Worm (Caenorhabditis elegans) whole organism, L4 larva: ENCODE data around the gene srx-20.

Experiments used
- D1046.2 ChIP-seq: fragments of 200-800 bp; sonication (Bioruptor generic); IDR thresholded peaks from 2 replicates; pipeline ENCODE4 v1.3.6; 2022; ENCODE audit warnings: missing genetic modification characterization, missing compliant biosample characterization
- F37D6.2 ChIP-seq: sonication (generic microtip); optimal IDR thresholded peaks from 2 replicates; lab custom pipeline; 2016; ENCODE audit warnings: mild to moderate bottlenecking, missing genetic modification characterization, missing compliant biosample characterization
- Y105C5A.15 ChIP-seq: fragments of 200-800 bp; sonication (Bioruptor generic); IDR thresholded peaks from 2 replicates; pipeline ENCODE4 v1.3.6; 2022; ENCODE audit warnings: missing genetic modification characterization, missing compliant biosample characterization
- ZK546.5 ChIP-seq, 2 experiments: sonication (generic microtip); optimal IDR thresholded peaks; 2 replicates each; lab custom pipeline; 2017; ENCODE audit warnings: missing biosample characterization in 2 of 2, missing genetic modification characterization in 2 of 2
- ceh-20 ChIP-seq: fragments of 200-800 bp; sonication (Bioruptor generic); IDR thresholded peaks from 2 replicates; pipeline ENCODE4 v1.3.6; 2022; ENCODE audit warnings: missing genetic modification reagents, missing genetic modification characterization, missing compliant biosample characterization
- ceh-62 ChIP-seq: sonication (generic microtip); optimal IDR thresholded peaks from 2 replicates; lab custom pipeline; 2017; ENCODE audit warnings: missing biosample characterization, missing genetic modification characterization
- ceh-82 ChIP-seq: sonication (generic microtip); optimal IDR thresholded peaks from 2 replicates; lab custom pipeline; 2017; ENCODE audit warnings: missing biosample characterization, missing genetic modification characterization
- ces-1 ChIP-seq: fragments of 150-350 bp; sonication (generic microtip); optimal IDR thresholded peaks from 4 replicates; lab custom pipeline; 2014; ENCODE audit warnings: missing biosample characterization, missing genetic modification reagents, missing genetic modification characterization
- cey-2 ChIP-seq: sonication (generic microtip); optimal IDR thresholded peaks from 3 replicates; lab custom pipeline; 2017; ENCODE audit warnings: missing genetic modification characterization, mild to moderate bottlenecking, missing compliant biosample characterization, antibody characterized with exemption, borderline replicate concordance; ENCODE audit not compliant: insufficient read depth
- ctbp-1 ChIP-seq: fragments of 200-800 bp; sonication (Bioruptor generic); IDR thresholded peaks from 2 replicates; pipeline ENCODE4 v1.3.6; 2022; ENCODE audit warnings: missing genetic modification reagents, missing genetic modification characterization, missing compliant biosample characterization
- daf-12 ChIP-seq: fragments of 150-350 bp; optimal IDR thresholded peaks from 2 replicates; lab custom pipeline; 2014; ENCODE audit warnings: missing biosample characterization, missing genetic modification reagents, missing genetic modification characterization
- daf-16 ChIP-seq, 3 experiments: sonication (generic microtip); optimal IDR thresholded peaks; 2 replicates each; lab custom pipeline; 2016 to 2017; ENCODE audit warnings: missing genetic modification characterization in 3 of 3, missing genetic modification reagents in 3 of 3, mild to moderate bottlenecking in 2 of 3, missing compliant biosample characterization in 2 of 3, missing biosample characterization in 1 of 3, moderate library complexity in 1 of 3
- daf-19 ChIP-seq: fragments of 200-800 bp; sonication (Bioruptor generic); conservative IDR thresholded peaks from 2 replicates; pipeline ENCODE4 v1.3.6; 2022; ENCODE audit warnings: missing genetic modification characterization, missing compliant biosample characterization
- daf-8 ChIP-seq: fragments of 200-800 bp; sonication (Bioruptor generic); IDR thresholded peaks from 2 replicates; pipeline ENCODE4 v1.3.6; 2022; ENCODE audit warnings: missing genetic modification characterization, missing compliant biosample characterization
- dmd-9 ChIP-seq: fragments of 200-800 bp; sonication (Bioruptor generic); IDR thresholded peaks from 2 replicates; pipeline ENCODE4 v1.3.6; 2022; ENCODE audit warnings: missing genetic modification reagents, missing genetic modification characterization, missing compliant biosample characterization
- dve-1 ChIP-seq: sonication (generic microtip); optimal IDR thresholded peaks from 2 replicates; lab custom pipeline; 2017; ENCODE audit warnings: antibody characterized with exemption, mild to moderate bottlenecking, missing genetic modification characterization, missing compliant biosample characterization; ENCODE audit not compliant: insufficient read depth
- egl-43 ChIP-seq: fragments of 200-800 bp; sonication (Bioruptor generic); IDR thresholded peaks from 2 replicates; pipeline ENCODE4 v1.3.6; 2022; ENCODE audit warnings: missing genetic modification reagents, missing genetic modification characterization, missing compliant biosample characterization
- fkh-10 ChIP-seq: fragments of 150-350 bp; optimal IDR thresholded peaks from 2 replicates; lab custom pipeline; 2014; ENCODE audit warnings: missing biosample characterization, missing genetic modification reagents, missing genetic modification characterization
- gei-8 ChIP-seq: fragments of 200-800 bp; sonication (Bioruptor generic); optimal IDR thresholded peaks from 2 replicates; lab custom pipeline; 2018; ENCODE audit warnings: mild to moderate bottlenecking, missing genetic modification characterization, missing compliant biosample characterization
- hlh-11 ChIP-seq: fragments of 200-800 bp; sonication (Bioruptor generic); optimal IDR thresholded peaks from 2 replicates; lab custom pipeline; 2018; ENCODE audit warnings: mild to moderate bottlenecking, missing genetic modification characterization, missing compliant biosample characterization
- hlh-30 ChIP-seq: sonication (generic microtip); optimal IDR thresholded peaks from 2 replicates; lab custom pipeline; 2017; ENCODE audit warnings: antibody characterized with exemption, mild to moderate bottlenecking, missing genetic modification characterization, missing compliant biosample characterization; ENCODE audit not compliant: insufficient read depth
- hmg-1.1 ChIP-seq: fragments of 200-800 bp; sonication (Bioruptor generic); IDR thresholded peaks from 2 replicates; pipeline ENCODE4 v1.3.6; 2022; ENCODE audit warnings: missing genetic modification reagents, missing genetic modification characterization, missing compliant biosample characterization
- jun-1 ChIP-seq: fragments of 150-350 bp; optimal IDR thresholded peaks from 2 replicates; lab custom pipeline; 2014; ENCODE audit warnings: missing biosample characterization, missing genetic modification reagents, missing genetic modification characterization
- lin-1 ChIP-seq: fragments of 200-800 bp; sonication (Bioruptor generic); IDR thresholded peaks from 2 replicates; pipeline ENCODE4 v1.3.6; 2022; ENCODE audit warnings: missing genetic modification reagents, missing genetic modification characterization, missing compliant biosample characterization
- lin-29 ChIP-seq: fragments of 200-800 bp; sonication (Bioruptor generic); IDR thresholded peaks from 2 replicates; pipeline ENCODE4 v1.3.6; 2022; ENCODE audit warnings: missing genetic modification reagents, missing genetic modification characterization, missing compliant biosample characterization
- lin-38 ChIP-seq: fragments of 200-800 bp; sonication (Bioruptor generic); IDR thresholded peaks from 2 replicates; pipeline ENCODE4 v1.3.6; 2022; ENCODE audit warnings: missing genetic modification reagents, missing genetic modification characterization, missing compliant biosample characterization
- lir-3 ChIP-seq: sonication (generic microtip); optimal IDR thresholded peaks from 2 replicates; lab custom pipeline; 2016; ENCODE audit warnings: mild to moderate bottlenecking, missing genetic modification characterization, missing compliant biosample characterization
- lsy-2 ChIP-seq, 2 experiments: fragments of 150-350 bp in 1 of 2; sonication (generic microtip) in 1 of 2; optimal IDR thresholded peaks; 2 replicates each; lab custom pipeline; 2014 to 2017; ENCODE audit warnings: missing biosample characterization in 2 of 2, missing genetic modification characterization in 2 of 2
- madf-5 ChIP-seq, 2 experiments: fragments of 200-800 bp; sonication (Bioruptor generic); IDR thresholded peaks; 2 replicates each; pipeline ENCODE4 v1.3.6; 2022; ENCODE audit warnings: missing compliant biosample characterization in 2 of 2, missing genetic modification characterization in 2 of 2
- mep-1 ChIP-seq: fragments of 150-350 bp; sonication (generic microtip); optimal IDR thresholded peaks from 3 replicates; lab custom pipeline; 2014; ENCODE audit warnings: missing biosample characterization, missing genetic modification characterization
- mes-2 ChIP-seq: sonication (generic microtip); optimal IDR thresholded peaks from 2 replicates; lab custom pipeline; 2016; ENCODE audit warnings: missing genotype, mild to moderate bottlenecking, missing genetic modification characterization, missing compliant biosample characterization; ENCODE audit not compliant: poor library complexity, severe bottlenecking
- mxl-2 ChIP-seq: fragments of 200-800 bp; sonication (Bioruptor generic); conservative IDR thresholded peaks from 2 replicates; pipeline ENCODE4 v1.3.6; 2022; ENCODE audit warnings: missing genetic modification reagents, missing genetic modification characterization, missing compliant biosample characterization
- nhr-10 ChIP-seq: fragments of 150-350 bp; optimal IDR thresholded peaks from 2 replicates; lab custom pipeline; 2014; ENCODE audit warnings: missing biosample characterization, missing genetic modification characterization
- nhr-11 ChIP-seq: fragments of 150-350 bp; optimal IDR thresholded peaks from 2 replicates; lab custom pipeline; 2014; ENCODE audit warnings: missing biosample characterization, missing genetic modification characterization
- nhr-28 ChIP-seq: fragments of 150-350 bp; optimal IDR thresholded peaks from 2 replicates; lab custom pipeline; 2014; ENCODE audit warnings: missing biosample characterization, missing genetic modification characterization
- nhr-41 ChIP-seq: fragments of 200-800 bp; sonication (Bioruptor generic); IDR thresholded peaks from 2 replicates; pipeline ENCODE4 v1.3.6; 2022; ENCODE audit warnings: missing genetic modification reagents, missing genetic modification characterization, missing compliant biosample characterization
- nhr-42 ChIP-seq: fragments of 200-800 bp; sonication (Bioruptor generic); IDR thresholded peaks from 2 replicates; pipeline ENCODE4 v1.3.6; 2022; ENCODE audit warnings: missing genetic modification characterization, missing compliant biosample characterization
- nhr-48 ChIP-seq: sonication (generic microtip); optimal IDR thresholded peaks from 2 replicates; lab custom pipeline; 2016; ENCODE audit warnings: mild to moderate bottlenecking, missing genetic modification characterization, missing compliant biosample characterization
- nhr-6 ChIP-seq: fragments of 150-350 bp; optimal IDR thresholded peaks from 2 replicates; lab custom pipeline; 2014; ENCODE audit warnings: missing biosample characterization, missing genetic modification characterization
- nhr-76 ChIP-seq: fragments of 150-350 bp; optimal IDR thresholded peaks from 2 replicates; lab custom pipeline; 2014; ENCODE audit warnings: missing biosample characterization, missing genetic modification characterization
- pha-4 ChIP-seq, 2 experiments: fragments of 150-350 bp in 1 of 2; fragments of 200-800 bp in 1 of 2; sonication (Bioruptor generic) in 1 of 2; IDR thresholded peaks in 1 of 2; optimal IDR thresholded peaks in 1 of 2; 2 replicates each; pipeline versions ENCODE4 v1.3.6 to Lab custom; 2014 to 2022; ENCODE audit warnings: missing genetic modification characterization in 2 of 2, missing genetic modification reagents in 2 of 2, missing biosample characterization in 1 of 2, missing compliant biosample characterization in 1 of 2
- php-3 ChIP-seq: fragments of 200-800 bp; sonication (Bioruptor generic); IDR thresholded peaks from 2 replicates; pipeline ENCODE4 v1.3.6; 2022; ENCODE audit warnings: missing genetic modification reagents, missing genetic modification characterization, missing compliant biosample characterization
- rbr-2 ChIP-seq: sonication (generic microtip); optimal IDR thresholded peaks from 2 replicates; lab custom pipeline; 2016; ENCODE audit warnings: missing genotype, missing genetic modification characterization, missing compliant biosample characterization
- set-16 ChIP-seq: fragments of 200-800 bp; sonication (Bioruptor generic); IDR thresholded peaks from 2 replicates; pipeline ENCODE4 v1.3.6; 2022; ENCODE audit warnings: missing genetic modification reagents, missing genetic modification characterization, missing compliant biosample characterization
- skn-1 ChIP-seq: fragments of 150-350 bp; optimal IDR thresholded peaks from 2 replicates; lab custom pipeline; 2014; ENCODE audit warnings: missing biosample characterization, missing genetic modification characterization
- snpc-4 ChIP-seq: fragments of 150-350 bp; optimal IDR thresholded peaks from 2 replicates; lab custom pipeline; 2014; ENCODE audit warnings: missing biosample characterization, missing genetic modification characterization
- zfp-2 ChIP-seq: sonication (generic microtip); optimal IDR thresholded peaks from 2 replicates; lab custom pipeline; 2016; ENCODE audit warnings: mild to moderate bottlenecking, missing genetic modification characterization, missing compliant biosample characterization
- ztf-11 ChIP-seq: fragments of 150-350 bp; optimal IDR thresholded peaks from 2 replicates; lab custom pipeline; 2014; ENCODE audit warnings: missing biosample characterization, missing genetic modification characterization
- ztf-7 ChIP-seq: fragments of 150-350 bp; optimal IDR thresholded peaks from 2 replicates; lab custom pipeline; 2014; ENCODE audit warnings: missing biosample characterization, missing genetic modification characterization

Gene srx-20

DNA sequence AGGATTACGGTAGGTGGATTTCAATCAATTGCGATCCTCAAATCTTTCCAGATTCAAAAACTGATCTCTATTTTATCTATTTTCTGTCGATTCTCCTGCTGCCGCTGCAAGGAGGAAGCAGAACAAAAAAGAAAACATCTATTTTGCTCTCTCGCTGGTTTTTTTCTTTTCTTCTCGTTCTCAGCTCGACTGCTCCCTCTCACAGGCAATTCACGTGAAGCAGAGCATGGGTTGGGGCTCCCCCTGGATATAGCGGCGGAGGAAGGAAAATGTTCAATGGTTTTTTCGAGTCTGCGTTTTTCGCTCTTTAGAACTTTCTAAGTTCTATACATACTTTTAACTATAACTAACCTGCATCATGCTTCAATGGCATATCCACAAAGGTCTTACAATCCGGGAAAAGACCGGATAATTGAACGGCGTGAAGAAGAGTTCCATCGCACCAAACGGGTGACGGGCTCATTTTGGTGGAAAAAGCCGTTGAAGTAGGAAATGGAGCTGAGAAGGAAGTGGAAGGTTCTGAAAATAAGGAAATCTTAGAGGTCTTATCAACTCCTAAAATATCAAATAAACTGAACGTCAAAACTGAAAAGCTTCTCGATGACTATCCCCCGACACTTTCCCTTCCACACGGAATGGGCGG, 11.1 kb downstream of the srx-20 start:
- no peak for TF ChIP-seq lin-1
- TF ChIP-seq cey-2 = no peak
- TF ChIP-seq nhr-28 (tag; lab: Kevin White, UChicago) = no peak
- TF ChIP-seq rbr-2 = peak; percentile 31
- no peak for TF ChIP-seq nhr-42 (GFP tag; lab: Robert Waterston, UW)
- TF ChIP-seq lin-29 (GFP tag; lab: Robert Waterston, UW) = no peak
- TF ChIP-seq set-16 = no peak
- TF ChIP-seq fkh-10 (GFP tag; lab: Kevin White, UChicago) = peak; percentile 55
- TF ChIP-seq ces-1 (GFP tag; lab: Kevin White, UChicago) = no peak
- TF ChIP-seq ZK546.5 (tag; optimal IDR thresholded peaks at IDR 0.05; lab: Kevin White, UChicago) = no peak
- TF ChIP-seq dmd-9 = no peak
- TF ChIP-seq daf-16 (GFP tag; optimal IDR thresholded peaks at IDR 0.05; lab: Kevin White, UChicago) = peak in 1 of 2 experiments; percentile 66
- TF ChIP-seq daf-16 (tag; optimal IDR thresholded peaks at IDR 0.05; lab: Kevin White, UChicago) = no peak
- no peak for TF ChIP-seq D1046.2
- no peak for TF ChIP-seq mep-1
- no peak for TF ChIP-seq skn-1 (tag; lab: Kevin White, UChicago)
- no peak for TF ChIP-seq php-3
- no peak for TF ChIP-seq ztf-7 (tag; lab: Kevin White, UChicago)
- TF ChIP-seq lir-3 (tag; lab: Kevin White, UChicago) = no peak
- no peak for TF ChIP-seq nhr-41 (GFP tag; lab: Robert Waterston, UW)
- no peak for TF ChIP-seq ceh-62 (tag; lab: Kevin White, UChicago)
- TF ChIP-seq ceh-82 (tag; lab: Kevin White, UChicago) = no peak
- TF ChIP-seq zfp-2 (tag; lab: Kevin White, UChicago) = no peak
- no peak for TF ChIP-seq dve-1
- TF ChIP-seq pha-4 (GFP tag; IDR thresholded peaks at IDR 0.05; lab: Robert Waterston, UW) = 0 out of 2 replicates have a peak, but pooled peaks have one; percentile 44
- peak; percentile 11 for TF ChIP-seq pha-4 (tag; optimal IDR thresholded peaks at IDR 0.05; lab: Kevin White, UChicago)
- TF ChIP-seq nhr-11 (tag; lab: Kevin White, UChicago) = peak; percentile 84
- peak; percentile 79 for TF ChIP-seq hlh-11
- no peak for TF ChIP-seq nhr-76 (tag; lab: Kevin White, UChicago)
- TF ChIP-seq mxl-2 (GFP tag; lab: Robert Waterston, UW) = peak; percentile 100
- no peak for TF ChIP-seq daf-8
- no peak for TF ChIP-seq snpc-4 (tag; lab: Kevin White, UChicago)
- no peak for TF ChIP-seq lin-38
- peak; percentile 85 for TF ChIP-seq nhr-48
- TF ChIP-seq jun-1 (tag; lab: Kevin White, UChicago) = no peak
- TF ChIP-seq egl-43 (GFP tag; lab: Robert Waterston, UW) = no peak
- no peak for TF ChIP-seq Y105C5A.15 (GFP tag; lab: Robert Waterston, UW)
- no peak for TF ChIP-seq nhr-6
- peak; percentile 72 for TF ChIP-seq hlh-30 (tag; lab: Kevin White, UChicago)
- no peak for TF ChIP-seq ztf-11 (tag; lab: Kevin White, UChicago)
- TF ChIP-seq nhr-10 (tag; lab: Kevin White, UChicago) = no peak
- TF ChIP-seq hmg-1.1 (GFP tag; lab: Robert Waterston, UW) = 0 out of 2 replicates have a peak, but pooled peaks have one; percentile 35
- TF ChIP-seq F37D6.2 = peak; percentile 24
- TF ChIP-seq lsy-2 (tag; optimal IDR thresholded peaks at IDR 0.05; lab: Kevin White, UChicago) = peak in 1 of 2 experiments; percentile 75
- TF ChIP-seq daf-19 (GFP tag; lab: Robert Waterston, UW) = no peak
- no peak for TF ChIP-seq madf-5 (GFP tag; IDR thresholded peaks at IDR 0.05; lab: Robert Waterston, UW)
- TF ChIP-seq mes-2 (tag; lab: Kevin White, UChicago) = no peak
- TF ChIP-seq gei-8 (GFP tag; lab: Kevin White, UChicago) = peak; percentile 60
- TF ChIP-seq ctbp-1 = peak; percentile 46; the same call in 1 of the 2 replicates
- TF ChIP-seq ceh-20 (GFP tag; lab: Robert Waterston, UW) = 0 out of 2 replicates have a peak, but pooled peaks have one; percentile 7
- no peak for TF ChIP-seq daf-12 (tag; lab: Kevin White, UChicago)
